Worm (Caenorhabditis elegans) whole organism, L4/young adult: ENCODE results near the gene K01A2.10.
A peak's percentile ranks its signal among the peaks of the same experiment; 100 is the strongest.

Experiments
- W03F9.2 ChIP-seq: fragments of 150-350 bp; optimal IDR thresholded peaks from 2 replicates; lab custom pipeline; 2014; ENCODE audit warnings: missing biosample characterization, missing genetic modification characterization
- dao-5 ChIP-seq: sonication (generic microtip); optimal IDR thresholded peaks from 2 replicates; lab custom pipeline; 2016; ENCODE audit warnings: missing genotype, missing genetic modification characterization, moderate library complexity, missing compliant biosample characterization
- him-1 ChIP-seq: sonication (generic microtip); optimal IDR thresholded peaks from 2 replicates; lab custom pipeline; 2016; ENCODE audit warnings: missing genotype, missing genetic modification reagents, missing genetic modification characterization, missing compliant biosample characterization

DNA sequence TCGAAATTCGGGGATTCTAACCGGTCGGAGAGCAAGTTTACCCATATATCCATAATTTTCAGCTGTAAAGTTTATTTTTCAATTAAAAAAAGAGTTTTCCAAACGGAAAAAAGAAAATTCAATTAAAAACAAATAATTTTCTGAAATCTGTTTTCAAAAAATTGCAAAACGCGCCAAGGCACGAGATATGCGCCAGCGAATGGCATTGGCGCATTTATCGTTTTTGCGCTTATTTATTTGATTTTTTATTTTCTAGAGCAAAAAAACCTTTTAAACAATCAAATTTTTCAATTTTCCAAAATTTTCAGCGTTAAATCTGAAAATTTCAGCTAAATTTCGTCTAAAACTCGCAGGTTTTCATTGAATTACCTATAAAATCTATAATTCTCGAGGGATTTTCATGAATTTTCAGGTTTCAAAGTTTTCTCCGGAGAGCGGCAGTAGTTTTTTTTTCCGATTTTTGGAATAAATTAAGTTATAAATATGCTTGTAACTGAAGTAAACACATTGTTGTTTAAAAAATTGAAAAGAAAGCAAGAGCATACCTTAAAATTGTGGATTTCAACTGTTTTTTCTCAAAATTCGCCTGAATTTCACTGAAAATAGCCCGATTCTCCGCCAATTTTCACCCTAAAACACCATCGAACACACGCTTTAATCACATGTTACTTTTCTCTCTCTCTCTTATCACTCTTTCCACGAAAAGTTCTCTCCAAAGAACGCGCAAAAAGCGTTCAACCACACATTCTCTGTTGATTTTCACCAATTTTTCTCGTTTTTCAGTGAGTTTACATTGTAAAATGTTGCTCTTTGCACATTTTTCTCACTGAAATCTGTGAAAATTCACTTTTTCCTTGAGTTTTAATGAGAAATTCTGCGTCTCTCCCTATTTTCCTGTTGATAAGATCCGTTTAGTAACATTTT lies 37.0 kb downstream of the K01A2.10 start, which contains the start of gene B0432.10:
- no peak for TF ChIP-seq him-1 (tag; lab: Kevin White, UChicago)
- no peak for TF ChIP-seq dao-5 (tag; lab: Kevin White, UChicago)
- peak; percentile 84 for TF ChIP-seq W03F9.2 (tag; lab: Kevin White, UChicago)
